Worm (Caenorhabditis elegans) whole organism, young adult: ENCODE measurements around the gene cul-2.

Source experiments
- B0019.2 ChIP-seq: fragments of 200-800 bp; sonication (Bioruptor generic); conservative IDR thresholded peaks from 2 replicates; pipeline ENCODE4 v1.3.6; 2022; ENCODE audit warnings: missing genetic modification reagents, missing genetic modification characterization, missing compliant biosample characterization
- B0261.1 ChIP-seq: sonication (generic microtip); optimal IDR thresholded peaks from 2 replicates; lab custom pipeline; 2016; ENCODE audit warnings: mild to moderate bottlenecking, missing genetic modification characterization, moderate library complexity, missing compliant biosample characterization
- C06A6.2 ChIP-seq: fragments of 200-800 bp; sonication (Bioruptor generic); conservative IDR thresholded peaks from 2 replicates; pipeline ENCODE4 v1.3.6; 2022; ENCODE audit warnings: missing genetic modification characterization, missing compliant biosample characterization
- C17E4.6 ChIP-seq: fragments of 200-800 bp; sonication (Bioruptor generic); IDR thresholded peaks from 2 replicates; pipeline ENCODE4 v1.3.6; 2022; ENCODE audit warnings: missing genetic modification reagents, missing genetic modification characterization, missing compliant biosample characterization
- D2030.7 ChIP-seq: fragments of 200-800 bp; sonication (Bioruptor generic); IDR thresholded peaks from 2 replicates; pipeline ENCODE4 v1.3.6; 2022; ENCODE audit warnings: missing genetic modification reagents, missing genetic modification characterization, missing compliant biosample characterization
- F22D6.2 ChIP-seq: sonication (generic microtip); optimal IDR thresholded peaks from 2 replicates; lab custom pipeline; 2016; ENCODE audit warnings: mild to moderate bottlenecking, missing genetic modification characterization, missing compliant biosample characterization
- F52B5.7 ChIP-seq: sonication (generic microtip); optimal IDR thresholded peaks from 2 replicates; lab custom pipeline; 2016; ENCODE audit warnings: mild to moderate bottlenecking, missing genetic modification characterization, missing compliant biosample characterization
- F57C9.4 ChIP-seq: sonication (generic microtip); optimal IDR thresholded peaks from 2 replicates; lab custom pipeline; 2017; ENCODE audit warnings: mild to moderate bottlenecking, missing genetic modification characterization, missing compliant biosample characterization
- Y53F4B.3 ChIP-seq: fragments of 200-800 bp; sonication (Bioruptor generic); IDR thresholded peaks from 2 replicates; pipeline ENCODE4 v1.3.6; 2022; ENCODE audit warnings: missing genetic modification reagents, missing genetic modification characterization, missing compliant biosample characterization
- Y56A3A.18 ChIP-seq: fragments of 200-800 bp; sonication (Bioruptor generic); IDR thresholded peaks from 2 replicates; pipeline ENCODE4 v1.3.6; 2022; ENCODE audit warnings: missing genetic modification reagents, missing genetic modification characterization, missing compliant biosample characterization
- ZK185.1 ChIP-seq: sonication (generic microtip); optimal IDR thresholded peaks from 2 replicates; lab custom pipeline; 2016; ENCODE audit warnings: mild to moderate bottlenecking, missing genetic modification characterization, missing compliant biosample characterization; ENCODE audit not compliant: poor library complexity, severe bottlenecking
- ama-1 ChIP-seq, 3 experiments: fragments of 150-350 bp in 1 of 3; sonication (generic microtip) in 2 of 3; optimal IDR thresholded peaks; 2 replicates each; lab custom pipeline; 2014 to 2018; ENCODE audit warnings: missing biosample characterization in 2 of 3, missing genetic modification characterization in 2 of 3, missing genetic modification reagents in 2 of 3
- attf-5 ChIP-seq: fragments of 200-800 bp; sonication (Bioruptor generic); optimal IDR thresholded peaks from 2 replicates; lab custom pipeline; 2018; ENCODE audit warnings: mild to moderate bottlenecking, missing genetic modification characterization, missing compliant biosample characterization
- attf-6 ChIP-seq: fragments of 200-800 bp; sonication (Bioruptor generic); IDR thresholded peaks from 2 replicates; pipeline ENCODE4 v1.3.6; 2022; ENCODE audit warnings: missing genetic modification reagents, missing genetic modification characterization, missing compliant biosample characterization
- bed-2 ChIP-seq: fragments of 200-800 bp; sonication (Bioruptor generic); IDR thresholded peaks from 2 replicates; pipeline ENCODE4 v1.3.6; 2022; ENCODE audit warnings: missing genetic modification reagents, missing genetic modification characterization, missing compliant biosample characterization
- cebp-1 ChIP-seq, 2 experiments: fragments of 200-800 bp in 1 of 2; sonication (Bioruptor generic) in 1 of 2; sonication (generic microtip) in 1 of 2; IDR thresholded peaks in 1 of 2; optimal IDR thresholded peaks in 1 of 2; 2 replicates each; pipeline versions ENCODE4 v1.3.6 to Lab custom; 2017 to 2022; ENCODE audit warnings: missing compliant biosample characterization in 2 of 2, missing genetic modification characterization in 2 of 2, mild to moderate bottlenecking in 1 of 2, missing genetic modification reagents in 1 of 2, moderate library complexity in 1 of 2
- cebp-2 ChIP-seq: fragments of 200-800 bp; sonication (Bioruptor generic); IDR thresholded peaks from 2 replicates; pipeline ENCODE4 v1.3.6; 2022; ENCODE audit warnings: missing genetic modification characterization, missing compliant biosample characterization
- ceh-100 ChIP-seq: fragments of 200-800 bp; sonication (Bioruptor generic); IDR thresholded peaks from 2 replicates; pipeline ENCODE4 v1.3.6; 2022; ENCODE audit warnings: missing genetic modification reagents, missing genetic modification characterization, missing compliant biosample characterization
- ceh-27 ChIP-seq: fragments of 200-800 bp; sonication (Bioruptor generic); optimal IDR thresholded peaks from 2 replicates; lab custom pipeline; 2018; ENCODE audit warnings: mild to moderate bottlenecking, missing genetic modification characterization, moderate library complexity, missing compliant biosample characterization
- ceh-91 ChIP-seq: fragments of 200-800 bp; sonication (Bioruptor generic); IDR thresholded peaks from 2 replicates; pipeline ENCODE4 v1.3.6; 2022; ENCODE audit warnings: missing genetic modification reagents, missing genetic modification characterization, missing compliant biosample characterization
- dox-1 ChIP-seq: fragments of 200-800 bp; sonication (Bioruptor generic); IDR thresholded peaks from 2 replicates; pipeline ENCODE4 v1.3.6; 2022; ENCODE audit warnings: missing genetic modification reagents, missing genetic modification characterization, missing compliant biosample characterization
- efl-1 ChIP-seq: fragments of 150-350 bp; optimal IDR thresholded peaks from 2 replicates; lab custom pipeline; 2014; ENCODE audit warnings: missing biosample characterization, missing genetic modification reagents, missing genetic modification characterization
- ekl-4 ChIP-seq: fragments of 200-800 bp; sonication (Bioruptor generic); IDR thresholded peaks from 2 replicates; pipeline ENCODE4 v1.3.6; 2022; ENCODE audit warnings: missing genetic modification reagents, missing genetic modification characterization, missing compliant biosample characterization
- ets-4 ChIP-seq: fragments of 200-800 bp; sonication (Bioruptor generic); optimal IDR thresholded peaks from 2 replicates; lab custom pipeline; 2018; ENCODE audit warnings: mild to moderate bottlenecking, missing genetic modification characterization, missing compliant biosample characterization
- hmg-1.2 ChIP-seq: fragments of 200-800 bp; sonication (Bioruptor generic); IDR thresholded peaks from 2 replicates; pipeline ENCODE4 v1.3.6; 2022; ENCODE audit warnings: missing genetic modification reagents, missing genetic modification characterization, missing compliant biosample characterization
- lin-26 ChIP-seq: fragments of 200-800 bp; sonication (Bioruptor generic); IDR thresholded peaks from 2 replicates; pipeline ENCODE4 v1.3.6; 2022; ENCODE audit warnings: missing genetic modification reagents, missing genetic modification characterization, missing compliant biosample characterization
- lsl-1 ChIP-seq: fragments of 200-800 bp; sonication (Bioruptor generic); optimal IDR thresholded peaks from 2 replicates; lab custom pipeline; 2018; ENCODE audit warnings: mild to moderate bottlenecking, missing genetic modification characterization, moderate library complexity, missing compliant biosample characterization
- lsy-27 ChIP-seq: sonication (generic microtip); optimal IDR thresholded peaks from 2 replicates; lab custom pipeline; 2017; ENCODE audit warnings: missing genetic modification characterization, mild to moderate bottlenecking, missing compliant biosample characterization, antibody characterized with exemption, missing genotype, borderline replicate concordance; ENCODE audit not compliant: insufficient read depth
- madf-6 ChIP-seq: fragments of 200-800 bp; sonication (Bioruptor generic); IDR thresholded peaks from 2 replicates; pipeline ENCODE4 v1.3.6; 2022; ENCODE audit warnings: missing genetic modification reagents, missing genetic modification characterization, missing compliant biosample characterization
- mel-28 ChIP-seq: sonication (generic microtip); optimal IDR thresholded peaks from 2 replicates; lab custom pipeline; 2016; ENCODE audit warnings: borderline replicate concordance, mild to moderate bottlenecking, missing genetic modification characterization, missing compliant biosample characterization
- nfya-1 ChIP-seq: sonication (generic microtip); optimal IDR thresholded peaks from 2 replicates; lab custom pipeline; 2017; ENCODE audit warnings: antibody characterized with exemption, missing compliant biosample characterization, missing genetic modification characterization, borderline replicate concordance; ENCODE audit not compliant: insufficient read depth
- nfya-2 ChIP-seq: fragments of 200-800 bp; sonication (Bioruptor generic); IDR thresholded peaks from 2 replicates; pipeline ENCODE4 v1.3.6; 2022; ENCODE audit warnings: missing genetic modification reagents, missing genetic modification characterization, missing compliant biosample characterization
- nhr-179 ChIP-seq: sonication (generic microtip); optimal IDR thresholded peaks from 2 replicates; lab custom pipeline; 2016; ENCODE audit warnings: mild to moderate bottlenecking, missing genetic modification characterization, missing compliant biosample characterization
- nhr-90 ChIP-seq: sonication (generic microtip); optimal IDR thresholded peaks from 2 replicates; lab custom pipeline; 2016; ENCODE audit warnings: missing genotype, mild to moderate bottlenecking, missing genetic modification characterization, missing compliant biosample characterization
- sdz-38 ChIP-seq: sonication (generic microtip); optimal IDR thresholded peaks from 2 replicates; lab custom pipeline; 2016; ENCODE audit warnings: missing genotype, missing genetic modification characterization, missing compliant biosample characterization
- snpc-1.1 ChIP-seq: sonication (generic microtip); optimal IDR thresholded peaks from 2 replicates; lab custom pipeline; 2017; ENCODE audit warnings: missing genetic modification characterization, mild to moderate bottlenecking, missing compliant biosample characterization, antibody characterized with exemption, moderate library complexity, missing genotype, missing genetic modification reagents; ENCODE audit not compliant: insufficient read depth
- zfh-2 ChIP-seq: fragments of 200-800 bp; sonication (Bioruptor generic); conservative IDR thresholded peaks from 2 replicates; pipeline ENCODE4 v1.3.6; 2022; ENCODE audit warnings: missing genetic modification reagents, missing genetic modification characterization, missing compliant biosample characterization
- ztf-26 ChIP-seq: sonication (generic microtip); optimal IDR thresholded peaks from 2 replicates; lab custom pipeline; 2017; ENCODE audit warnings: missing genetic modification characterization, missing compliant biosample characterization

The cul-2 gene

DNA sequence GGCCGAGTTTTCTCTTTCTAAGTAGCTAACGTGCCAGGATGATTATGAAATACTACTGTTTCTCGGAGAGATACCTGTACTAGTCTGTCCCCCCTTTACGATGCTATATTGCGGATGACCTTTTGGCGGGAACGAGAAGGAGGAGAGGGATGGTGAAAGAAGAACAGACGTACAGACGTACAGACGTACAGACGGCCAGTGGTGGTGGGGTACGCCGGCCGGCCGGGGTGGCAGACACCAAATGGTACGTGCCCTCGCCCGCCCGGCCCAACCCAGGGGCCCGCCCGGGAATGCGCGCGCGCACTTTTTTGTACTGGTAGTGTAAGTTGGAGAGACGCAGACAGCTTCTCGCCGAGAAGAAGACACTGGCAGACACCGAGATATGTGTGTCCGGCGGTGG lies 34.0 kb downstream of the cul-2 start (continued):
- TF ChIP-seq snpc-1.1 (tag; lab: Kevin White, UChicago) (no peak), ceh-27 (GFP tag; lab: Kevin White, UChicago) (no peak), F57C9.4 (no peak), ama-1 (optimal IDR thresholded peaks at IDR 0.05; lab: Kevin White, UChicago) (no peak), ama-1 (GFP tag; optimal IDR thresholded peaks at IDR 0.05; lab: Kevin White, UChicago) (no peak), D2030.7 (GFP tag; lab: Robert Waterston, UW) (no peak), Y53F4B.3 (GFP tag; lab: Robert Waterston, UW) (no peak), nfya-2 (no peak), nhr-179 (tag; lab: Kevin White, UChicago) (no peak), ztf-26 (tag; lab: Kevin White, UChicago) (peak; percentile 33), efl-1 (no peak), nfya-1 (no peak), C17E4.6 (GFP tag; lab: Robert Waterston, UW) (no peak), C06A6.2 (peak; percentile 45; the same call in 1 of the 2 replicates), nhr-90 (tag; lab: Kevin White, UChicago) (no peak), ets-4 (no peak), sdz-38 (tag; lab: Kevin White, UChicago) (no peak), F52B5.7 (peak; percentile 35), B0019.2 (no peak), lsl-1 (no peak), lin-26 (GFP tag; lab: Robert Waterston, UW) (0 out of 2 replicates have a peak, but pooled peaks have one; percentile 33), ceh-91 (GFP tag; lab: Robert Waterston, UW) (no peak), F22D6.2 (tag; lab: Kevin White, UChicago) (no peak), lsy-27 (tag; lab: Kevin White, UChicago) (no peak), madf-6 (peak; percentile 36; the same call in 1 of the 2 replicates)

DNA sequence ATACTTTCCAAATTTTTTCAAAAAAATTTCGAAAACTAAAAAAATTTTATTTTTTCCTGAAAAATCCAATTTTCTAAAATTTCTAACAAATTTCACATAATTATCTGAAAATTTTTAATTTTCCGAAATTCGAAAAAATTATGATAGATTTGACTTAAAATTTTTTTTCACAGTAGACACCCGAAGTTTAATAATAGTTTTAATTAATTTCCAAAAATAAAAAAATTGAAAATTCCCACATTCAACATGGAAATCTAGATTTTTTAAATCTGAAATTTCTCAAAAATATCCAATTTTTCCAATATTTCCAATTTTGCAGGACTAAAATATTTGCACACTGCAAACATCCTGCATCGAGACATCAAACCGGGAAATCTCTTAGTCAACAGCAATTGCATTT lies 34.9 kb downstream of the cul-2 start:
- TF ChIP-seq attf-5 (GFP tag; lab: Kevin White, UChicago) (no peak), snpc-1.1 (tag; lab: Kevin White, UChicago) (no peak), bed-2 (GFP tag; lab: Robert Waterston, UW) (no peak), Y56A3A.18 (GFP tag; lab: Robert Waterston, UW) (0 out of 2 replicates have a peak, but pooled peaks have one; percentile 23), sdz-38 (tag; lab: Kevin White, UChicago) (no peak), C06A6.2 (no peak)

DNA sequence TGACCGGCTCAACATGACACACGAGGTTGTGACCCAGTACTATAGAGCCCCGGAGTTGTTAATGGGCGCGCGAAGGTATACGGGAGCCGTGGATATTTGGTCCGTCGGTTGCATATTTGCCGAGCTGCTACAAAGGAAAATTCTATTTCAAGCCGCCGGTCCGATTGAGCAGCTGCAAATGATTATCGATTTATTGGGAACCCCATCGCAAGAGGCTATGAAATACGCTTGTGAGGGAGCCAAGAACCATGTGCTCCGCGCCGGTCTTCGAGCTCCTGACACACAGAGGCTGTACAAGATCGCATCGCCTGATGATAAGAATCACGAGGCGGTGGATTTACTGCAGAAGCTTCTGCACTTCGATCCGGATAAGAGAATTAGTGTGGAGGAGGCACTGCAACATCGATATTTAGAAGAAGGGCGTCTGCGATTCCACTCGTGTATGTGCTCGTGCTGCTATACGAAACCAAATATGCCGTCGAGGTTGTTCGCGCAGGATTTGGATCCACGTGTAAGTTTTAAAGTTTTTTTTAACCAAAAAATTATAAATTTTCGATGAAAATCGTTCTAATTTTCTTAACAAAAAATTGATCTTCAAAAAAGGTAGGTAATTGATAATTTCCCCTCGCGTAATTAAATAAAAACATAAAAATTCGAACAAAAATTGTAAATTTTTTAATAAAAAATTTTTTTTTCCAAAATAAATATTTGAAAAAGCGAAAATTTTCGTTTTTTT lies 35.5 kb downstream of the cul-2 start:
- TF ChIP-seq dox-1 (GFP tag; lab: Robert Waterston, UW) (peak; percentile 55), ekl-4 (GFP tag; lab: Robert Waterston, UW) (0 out of 2 replicates have a peak, but pooled peaks have one; percentile 28), mel-28 (peak; percentile 55), attf-5 (GFP tag; lab: Kevin White, UChicago) (no peak), attf-6 (no peak), B0261.1 (tag; lab: Kevin White, UChicago) (no peak), ceh-100 (no peak), hmg-1.2 (0 out of 2 replicates have a peak, but pooled peaks have one; percentile 11), ZK185.1 (tag; lab: Kevin White, UChicago) (no peak), zfh-2 (GFP tag; lab: Robert Waterston, UW) (peak; percentile 47; the same call in 1 of the 2 replicates), cebp-2 (GFP tag; lab: Robert Waterston, UW) (no peak), cebp-1 (GFP tag; IDR thresholded peaks at IDR 0.05; lab: Robert Waterston, UW) (no peak), cebp-1 (tag; optimal IDR thresholded peaks at IDR 0.05; lab: Kevin White, UChicago) (peak; percentile 28)
- TF ChIP-seq, all 124 proteins: peak for 6
